Worm (Caenorhabditis elegans): ENCODE results near the gene str-136.

ce11 chrV:8288125-8288806 is 9.5 kb upstream of the str-136 start:
- TF ChIP-seq flt-1 (GFP tag; IDR thresholded peaks at IDR 0.05), result no peak
- no peak for TF ChIP-seq ztf-23 (GFP tag; IDR thresholded peaks at IDR 0.05)
- TF ChIP-seq ref-1 (GFP tag; conservative IDR thresholded peaks at IDR 0.05), result no peak
- no peak for TF ChIP-seq tab-1 (GFP tag; IDR thresholded peaks at IDR 0.05)
- no peak for TF ChIP-seq ztf-29 (GFP tag; IDR thresholded peaks at IDR 0.05)

All from whole organism, midembryonic.